Worm (Caenorhabditis elegans) whole organism, young adult: Measurements from ENCODE around the gene C16H3.3.

ENCODE experiments used
- T07F8.4 ChIP-seq: sonication (generic microtip); optimal IDR thresholded peaks from 2 replicates; lab custom pipeline; 2016; ENCODE audit warnings: mild to moderate bottlenecking, missing genetic modification characterization, moderate library complexity, missing compliant biosample characterization
- ZK185.1 ChIP-seq: sonication (generic microtip); optimal IDR thresholded peaks from 2 replicates; lab custom pipeline; 2016; ENCODE audit warnings: mild to moderate bottlenecking, missing genetic modification characterization, missing compliant biosample characterization; ENCODE audit not compliant: poor library complexity, severe bottlenecking
- ama-1 ChIP-seq, 3 experiments: fragments of 150-350 bp in 1 of 3; sonication (generic microtip) in 2 of 3; optimal IDR thresholded peaks; 2 replicates each; lab custom pipeline; 2014 to 2018; ENCODE audit warnings: missing biosample characterization in 2 of 3, missing genetic modification characterization in 2 of 3, missing genetic modification reagents in 2 of 3
- atf-7 ChIP-seq: sonication (generic microtip); optimal IDR thresholded peaks from 2 replicates; lab custom pipeline; 2017; ENCODE audit warnings: mild to moderate bottlenecking, missing genetic modification characterization, missing compliant biosample characterization
- bed-2 ChIP-seq: fragments of 200-800 bp; sonication (Bioruptor generic); IDR thresholded peaks from 2 replicates; pipeline ENCODE4 v1.3.6; 2022; ENCODE audit warnings: missing genetic modification reagents, missing genetic modification characterization, missing compliant biosample characterization
- ccch-3 ChIP-seq: fragments of 200-800 bp; sonication (Bioruptor generic); optimal IDR thresholded peaks from 2 replicates; lab custom pipeline; 2018; ENCODE audit warnings: mild to moderate bottlenecking, missing genetic modification characterization, missing compliant biosample characterization
- cebp-2 ChIP-seq: fragments of 200-800 bp; sonication (Bioruptor generic); IDR thresholded peaks from 2 replicates; pipeline ENCODE4 v1.3.6; 2022; ENCODE audit warnings: missing genetic modification characterization, missing compliant biosample characterization
- ceh-79 ChIP-seq: sonication (generic microtip); optimal IDR thresholded peaks from 2 replicates; lab custom pipeline; 2017; ENCODE audit warnings: mild to moderate bottlenecking, missing genetic modification characterization, missing compliant biosample characterization
- dox-1 ChIP-seq: fragments of 200-800 bp; sonication (Bioruptor generic); IDR thresholded peaks from 2 replicates; pipeline ENCODE4 v1.3.6; 2022; ENCODE audit warnings: missing genetic modification reagents, missing genetic modification characterization, missing compliant biosample characterization
- dpff-1 ChIP-seq: sonication (generic microtip); optimal IDR thresholded peaks from 2 replicates; lab custom pipeline; 2017; ENCODE audit warnings: mild to moderate bottlenecking, missing genetic modification characterization, missing compliant biosample characterization
- efl-1 ChIP-seq: fragments of 150-350 bp; optimal IDR thresholded peaks from 2 replicates; lab custom pipeline; 2014; ENCODE audit warnings: missing biosample characterization, missing genetic modification reagents, missing genetic modification characterization
- ets-4 ChIP-seq: fragments of 200-800 bp; sonication (Bioruptor generic); optimal IDR thresholded peaks from 2 replicates; lab custom pipeline; 2018; ENCODE audit warnings: mild to moderate bottlenecking, missing genetic modification characterization, missing compliant biosample characterization
- gei-17 ChIP-seq: fragments of 200-800 bp; sonication (Bioruptor generic); optimal IDR thresholded peaks from 2 replicates; lab custom pipeline; 2018; ENCODE audit warnings: mild to moderate bottlenecking, missing genetic modification characterization, missing compliant biosample characterization
- hlh-12 ChIP-seq: sonication (generic microtip); optimal IDR thresholded peaks from 2 replicates; lab custom pipeline; 2016; ENCODE audit warnings: missing genetic modification characterization, missing compliant biosample characterization
- hmg-1.2 ChIP-seq: fragments of 200-800 bp; sonication (Bioruptor generic); IDR thresholded peaks from 2 replicates; pipeline ENCODE4 v1.3.6; 2022; ENCODE audit warnings: missing genetic modification reagents, missing genetic modification characterization, missing compliant biosample characterization
- hsf-1 ChIP-seq: fragments of 200-800 bp; sonication (Bioruptor generic); IDR thresholded peaks from 2 replicates; pipeline ENCODE4 v1.3.6; 2022; ENCODE audit warnings: missing genetic modification reagents, missing genetic modification characterization, missing compliant biosample characterization
- lag-1 ChIP-seq: fragments of 200-800 bp; sonication (Bioruptor generic); IDR thresholded peaks from 2 replicates; pipeline ENCODE4 v1.3.6; 2022; ENCODE audit warnings: missing genetic modification reagents, missing genetic modification characterization, missing compliant biosample characterization
- let-607 ChIP-seq, 2 experiments: fragments of 200-800 bp in 1 of 2; sonication (Bioruptor generic) in 1 of 2; sonication (generic microtip) in 1 of 2; optimal IDR thresholded peaks; 2 replicates each; lab custom pipeline; 2016 to 2018; ENCODE audit warnings: mild to moderate bottlenecking in 2 of 2, missing compliant biosample characterization in 2 of 2, missing genetic modification characterization in 2 of 2, moderate library complexity in 2 of 2, missing genotype in 1 of 2
- lin-26 ChIP-seq: fragments of 200-800 bp; sonication (Bioruptor generic); IDR thresholded peaks from 2 replicates; pipeline ENCODE4 v1.3.6; 2022; ENCODE audit warnings: missing genetic modification reagents, missing genetic modification characterization, missing compliant biosample characterization
- madf-8 ChIP-seq: fragments of 200-800 bp; sonication (Bioruptor generic); conservative IDR thresholded peaks from 2 replicates; pipeline ENCODE4 v1.3.6; 2022; ENCODE audit warnings: missing genetic modification reagents, missing genetic modification characterization, missing compliant biosample characterization
- mcd-1 ChIP-seq: fragments of 200-800 bp; sonication (Bioruptor generic); IDR thresholded peaks from 2 replicates; pipeline ENCODE4 v1.3.6; 2022; ENCODE audit warnings: missing genetic modification reagents, missing genetic modification characterization, missing compliant biosample characterization
- nfya-1 ChIP-seq: sonication (generic microtip); optimal IDR thresholded peaks from 2 replicates; lab custom pipeline; 2017; ENCODE audit warnings: antibody characterized with exemption, missing compliant biosample characterization, missing genetic modification characterization, borderline replicate concordance; ENCODE audit not compliant: insufficient read depth
- nfya-2 ChIP-seq: fragments of 200-800 bp; sonication (Bioruptor generic); IDR thresholded peaks from 2 replicates; pipeline ENCODE4 v1.3.6; 2022; ENCODE audit warnings: missing genetic modification reagents, missing genetic modification characterization, missing compliant biosample characterization
- nhr-80 ChIP-seq: sonication (generic microtip); optimal IDR thresholded peaks from 2 replicates; lab custom pipeline; 2016; ENCODE audit warnings: missing genetic modification characterization, missing compliant biosample characterization
- pha-4 ChIP-seq: fragments of 150-350 bp; sonication (generic microtip); optimal IDR thresholded peaks from 2 replicates; lab custom pipeline; 2014; ENCODE audit warnings: missing biosample characterization, missing genetic modification reagents, missing genetic modification characterization
- rpc-1 ChIP-seq, 2 experiments: fragments of 150-350 bp in 1 of 2; sonication (generic microtip) in 1 of 2; optimal IDR thresholded peaks; 2 replicates each; lab custom pipeline; 2014 to 2018; ENCODE audit warnings: missing biosample characterization in 1 of 2, missing genetic modification characterization in 1 of 2, missing genetic modification reagents in 1 of 2, missing genotype in 1 of 2
- sdz-38 ChIP-seq: sonication (generic microtip); optimal IDR thresholded peaks from 2 replicates; lab custom pipeline; 2016; ENCODE audit warnings: missing genotype, missing genetic modification characterization, missing compliant biosample characterization
- snpc-3.4 ChIP-seq: sonication (generic microtip); optimal IDR thresholded peaks from 2 replicates; lab custom pipeline; 2017; ENCODE audit warnings: missing genetic modification characterization, mild to moderate bottlenecking, missing compliant biosample characterization, antibody characterized with exemption, moderate library complexity, missing genotype, missing genetic modification reagents
- tbp1 ChIP-seq: fragments of 200-800 bp; sonication (Bioruptor generic); optimal IDR thresholded peaks from 2 replicates; lab custom pipeline; 2018; ENCODE audit warnings: mild to moderate bottlenecking, missing genetic modification characterization, missing compliant biosample characterization
- tlf-1 ChIP-seq: fragments of 200-800 bp; sonication (Bioruptor generic); optimal IDR thresholded peaks from 2 replicates; lab custom pipeline; 2018; ENCODE audit warnings: mild to moderate bottlenecking, missing genetic modification characterization, missing compliant biosample characterization
- unc-130 ChIP-seq: sonication (generic microtip); optimal IDR thresholded peaks from 2 replicates; lab custom pipeline; 2016; ENCODE audit warnings: missing genetic modification reagents, missing genetic modification characterization, missing compliant biosample characterization
- zfh-2 ChIP-seq: fragments of 200-800 bp; sonication (Bioruptor generic); conservative IDR thresholded peaks from 2 replicates; pipeline ENCODE4 v1.3.6; 2022; ENCODE audit warnings: missing genetic modification reagents, missing genetic modification characterization, missing compliant biosample characterization
- ztf-18 ChIP-seq: sonication (generic microtip); optimal IDR thresholded peaks from 2 replicates; lab custom pipeline; 2016; ENCODE audit warnings: missing genotype, mild to moderate bottlenecking, missing genetic modification characterization, missing compliant biosample characterization
- ztf-22 ChIP-seq: fragments of 200-800 bp; sonication (Bioruptor generic); optimal IDR thresholded peaks from 2 replicates; lab custom pipeline; 2018; ENCODE audit warnings: mild to moderate bottlenecking, missing genetic modification characterization, moderate library complexity, missing compliant biosample characterization
- ztf-3 ChIP-seq: fragments of 200-800 bp; sonication (Bioruptor generic); optimal IDR thresholded peaks from 2 replicates; lab custom pipeline; 2018; ENCODE audit warnings: mild to moderate bottlenecking, missing genetic modification characterization, missing compliant biosample characterization
- ztf-6 ChIP-seq: fragments of 200-800 bp; sonication (Bioruptor generic); IDR thresholded peaks from 2 replicates; pipeline ENCODE4 v1.3.6; 2022; ENCODE audit warnings: missing genetic modification reagents, missing genetic modification characterization, missing compliant biosample characterization

Gene C16H3.3

ce11 chrX:17610406-17610981 lies 646 bp upstream of the C16H3.3 start (continued):
- TF ChIP-seq efl-1, result peak; percentile 20
- no peak for TF ChIP-seq mcd-1 (GFP tag; lab: Robert Waterston, UW)
- no peak for TF ChIP-seq rpc-1 (optimal IDR thresholded peaks at IDR 0.05; lab: Kevin White, UChicago)
- TF ChIP-seq rpc-1 (tag; optimal IDR thresholded peaks at IDR 0.05; lab: Kevin White, UChicago), result no peak
- no peak for TF ChIP-seq ztf-6 (GFP tag; lab: Robert Waterston, UW)
- no peak for TF ChIP-seq lag-1 (GFP tag; lab: Robert Waterston, UW)
- TF ChIP-seq sdz-38 (tag; lab: Kevin White, UChicago), result no peak
- TF ChIP-seq snpc-3.4, result no peak
- no peak for TF ChIP-seq unc-130
- TF ChIP-seq pha-4 (tag; lab: Kevin White, UChicago), result no peak
- no peak for TF ChIP-seq cebp-2 (GFP tag; lab: Robert Waterston, UW)
- no peak for TF ChIP-seq ccch-3 (GFP tag; lab: Kevin White, UChicago)
- TF ChIP-seq ztf-18 (tag; lab: Kevin White, UChicago), result peak; percentile 89
- no peak for TF ChIP-seq zfh-2 (GFP tag; lab: Robert Waterston, UW)
- TF ChIP-seq nfya-2, result no peak
- no peak for TF ChIP-seq tbp1 (GFP tag; lab: Kevin White, UChicago)
- no peak for TF ChIP-seq lin-26 (GFP tag; lab: Robert Waterston, UW)
- TF ChIP-seq ama-1 (optimal IDR thresholded peaks at IDR 0.05; lab: Kevin White, UChicago), result no peak
- no peak for TF ChIP-seq ama-1 (GFP tag; optimal IDR thresholded peaks at IDR 0.05; lab: Kevin White, UChicago)
- TF ChIP-seq bed-2 (GFP tag; lab: Robert Waterston, UW), result no peak
- TF ChIP-seq T07F8.4 (tag; lab: Kevin White, UChicago), result no peak
- TF ChIP-seq madf-8, result no peak
- no peak for TF ChIP-seq ZK185.1
- no peak for TF ChIP-seq ceh-79
- TF ChIP-seq hmg-1.2, result no peak
- TF ChIP-seq gei-17 (GFP tag; lab: Kevin White, UChicago), result no peak
- no peak for TF ChIP-seq tlf-1 (GFP tag; lab: Kevin White, UChicago)
- TF ChIP-seq hlh-12 (tag; lab: Kevin White, UChicago), result no peak

DNA sequence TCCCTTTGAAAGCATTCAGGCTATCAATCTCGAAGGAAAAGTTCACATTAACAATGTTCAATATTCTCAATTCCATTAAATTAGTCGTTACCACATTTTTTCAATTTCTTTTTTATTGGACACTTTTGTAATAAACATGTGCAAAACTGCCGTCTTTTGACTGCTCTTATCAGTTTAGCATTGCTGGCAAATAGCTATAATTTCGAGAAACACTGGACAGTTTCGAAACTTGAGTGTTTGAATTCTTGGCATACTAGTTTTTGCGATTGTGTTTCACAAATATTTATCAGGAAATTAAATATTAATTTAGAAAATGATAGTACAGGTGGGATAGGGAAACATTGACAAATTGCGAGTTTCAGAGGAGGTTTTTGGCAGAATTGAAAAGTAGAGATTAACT lies 8.5 kb downstream of the C16H3.3 start:
- TF ChIP-seq nhr-80 (tag; lab: Kevin White, UChicago) (peak; percentile 73), dpff-1 (tag; lab: Kevin White, UChicago) (no peak), dox-1 (GFP tag; lab: Robert Waterston, UW) (0 out of 2 replicates have a peak, but pooled peaks have one; percentile 23), ztf-3 (GFP tag; lab: Kevin White, UChicago) (no peak)

DNA sequence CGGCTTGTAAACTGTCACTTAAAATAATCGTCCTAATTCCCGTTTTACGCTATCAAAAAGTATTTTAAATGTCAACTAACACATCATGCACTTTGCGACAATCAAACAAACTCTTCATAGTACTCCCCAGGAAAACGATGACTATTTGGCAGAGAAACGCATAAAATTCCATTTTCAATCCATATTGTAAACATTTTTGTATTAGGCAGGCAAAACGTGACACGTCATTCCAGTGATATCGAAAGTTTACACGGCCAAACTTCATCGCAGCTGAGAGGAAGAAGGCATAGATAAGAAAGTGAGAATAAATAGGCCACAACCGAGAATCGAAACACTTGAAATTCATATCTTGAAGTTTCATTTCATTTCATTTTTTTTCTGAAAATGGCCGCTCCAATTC lies 9.7 kb downstream of the C16H3.3 start, which contains the start of gene lec-9:
Gene lec-9, plus strand, starts transcription at position 349 of the 400 bp plus-strand sequence.
- TF ChIP-seq ztf-22 (peak; percentile 20), nfya-1 (tag; lab: Kevin White, UChicago) (no peak), unc-130 (no peak), nhr-80 (tag; lab: Kevin White, UChicago) (peak; percentile 85), ets-4 (GFP tag; lab: Kevin White, UChicago) (peak; percentile 17), let-607 (tag; optimal IDR thresholded peaks at IDR 0.05; lab: Kevin White, UChicago) (peak; percentile 63 to 74), pha-4 (tag; lab: Kevin White, UChicago) (peak; percentile 74), atf-7 (tag; lab: Kevin White, UChicago) (peak; percentile 50), hsf-1 (no peak)
